Worm (Caenorhabditis elegans): ENCODE results near the gene acs-17.

- no peak for TF ChIP-seq dsc-1 (tag; optimal IDR thresholded peaks at IDR 0.05)
- no peak for TF ChIP-seq lin-39 (tag; optimal IDR thresholded peaks at IDR 0.05)
Measured at ce11 chrX:5972212-5972611, 27.9 kb upstream of the acs-17 start.

Data from whole organism, L1 larva.